Fruit fly (Drosophila melanogaster) whole organism, embryonic: ENCODE measurements around the gene Tgt.

Source experiments
- Awh ChIP-seq: fragments of 200-800 bp; sonication (Bioruptor generic); IDR thresholded peaks from 2 replicates; pipeline ENCODE4, ENCODE4 v1.3.6; 2022; ENCODE audit warnings: missing biosample characterization, missing genetic modification characterization
- CG10543 ChIP-seq: fragments of 200-800 bp; sonication (Bioruptor generic); optimal IDR thresholded peaks from 3 replicates; lab custom pipeline; 2017; ENCODE audit warnings: missing biosample characterization, mild to moderate bottlenecking, missing genetic modification characterization, moderate library complexity
- CG12104 ChIP-seq: fragments of 200-800 bp; sonication (Bioruptor generic); optimal IDR thresholded peaks from 3 replicates; lab custom pipeline; 2016; ENCODE audit warnings: missing biosample characterization, missing genetic modification characterization
- CG1233 ChIP-seq: fragments of 200-800 bp; sonication (Bioruptor generic); optimal IDR thresholded peaks from 4 replicates; lab custom pipeline; 2018; ENCODE audit warnings: missing biosample characterization, mild to moderate bottlenecking, missing genetic modification characterization
- CG14710 ChIP-seq: fragments of 200-800 bp; sonication (Bioruptor generic); optimal IDR thresholded peaks from 3 replicates; lab custom pipeline; 2019; ENCODE audit warnings: missing biosample characterization, mild to moderate bottlenecking, missing genetic modification characterization, moderate library complexity
- CG15696 ChIP-seq: fragments of 200-800 bp; sonication (Bioruptor generic); optimal IDR thresholded peaks from 2 replicates; lab custom pipeline; 2019; ENCODE audit warnings: missing biosample characterization, mild to moderate bottlenecking, missing genetic modification characterization, moderate library complexity
- CG17359 ChIP-seq: fragments of 200-800 bp; sonication (Bioruptor generic); optimal IDR thresholded peaks from 3 replicates; lab custom pipeline; 2018; ENCODE audit warnings: missing biosample characterization, mild to moderate bottlenecking, missing genetic modification characterization, moderate library complexity
- CG17802 ChIP-seq: fragments of 200-800 bp; sonication (Bioruptor generic); optimal IDR thresholded peaks from 2 replicates; lab custom pipeline; 2018; ENCODE audit warnings: missing biosample characterization, mild to moderate bottlenecking, missing genetic modification characterization, moderate library complexity
- CG1832 ChIP-seq: fragments of 200-800 bp; sonication (Bioruptor generic); optimal IDR thresholded peaks from 2 replicates; lab custom pipeline; 2017; ENCODE audit warnings: missing biosample characterization, mild to moderate bottlenecking, missing genetic modification characterization, inconsistent platforms
- CG2202 ChIP-seq: fragments of 200-800 bp; sonication (Bioruptor generic); optimal IDR thresholded peaks from 2 replicates; lab custom pipeline; 2018; ENCODE audit warnings: missing biosample characterization, mild to moderate bottlenecking, missing genetic modification characterization
- CG31441 ChIP-seq: fragments of 200-800 bp; sonication (Bioruptor generic); IDR thresholded peaks from 2 replicates; pipeline ENCODE4 v1.3.6; 2022; ENCODE audit warnings: missing biosample characterization, missing genetic modification characterization
- CG33213 ChIP-seq: fragments of 200-800 bp; sonication (Bioruptor generic); optimal IDR thresholded peaks from 3 replicates; lab custom pipeline; 2016; ENCODE audit warnings: missing biosample characterization, missing genetic modification characterization
- CG34224 ChIP-seq: fragments of 200-800 bp; sonication (Bioruptor generic); IDR thresholded peaks from 3 replicates; pipeline ENCODE4 v1.3.6; 2022; ENCODE audit warnings: missing biosample characterization, missing genetic modification characterization; ENCODE audit not compliant: partially characterized antibody
- CG3995 ChIP-seq: fragments of 200-800 bp; sonication (Bioruptor generic); optimal IDR thresholded peaks from 3 replicates; lab custom pipeline; 2016; ENCODE audit warnings: missing biosample characterization, missing genetic modification characterization
- CG4617 ChIP-seq: fragments of 200-800 bp; sonication (Bioruptor generic); optimal IDR thresholded peaks from 3 replicates; lab custom pipeline; 2016; ENCODE audit warnings: missing biosample characterization, missing genetic modification characterization, borderline replicate concordance
- CG6175 ChIP-seq: fragments of 200-800 bp; sonication (Bioruptor generic); IDR thresholded peaks from 3 replicates; pipeline ENCODE4 v1.3.6; 2022; ENCODE audit warnings: missing biosample characterization, missing genetic modification characterization
- CG6254 ChIP-seq: fragments of 200-800 bp; sonication (Bioruptor generic); optimal IDR thresholded peaks from 3 replicates; lab custom pipeline; 2017; ENCODE audit warnings: mild to moderate bottlenecking, missing biosample characterization, missing genetic modification reagents, missing genetic modification characterization
- CG6272 ChIP-seq: fragments of 200-800 bp; sonication (Bioruptor generic); IDR thresholded peaks from 2 replicates; pipeline ENCODE4 v1.3.6; 2022; ENCODE audit warnings: missing biosample characterization, missing genetic modification characterization
- CG6654 ChIP-seq: fragments of 200-800 bp; sonication (Bioruptor generic); optimal IDR thresholded peaks from 2 replicates; lab custom pipeline; 2017; ENCODE audit warnings: missing biosample characterization, mild to moderate bottlenecking, missing genetic modification characterization
- CG6683 ChIP-seq: fragments of 200-800 bp; sonication (Bioruptor generic); optimal IDR thresholded peaks from 2 replicates; lab custom pipeline; 2017; ENCODE audit warnings: missing biosample characterization, mild to moderate bottlenecking, missing genetic modification characterization, missing genetic modification reagents
- CG7745 ChIP-seq: fragments of 200-800 bp; sonication (Bioruptor generic); optimal IDR thresholded peaks from 2 replicates; lab custom pipeline; 2018; ENCODE audit warnings: missing biosample characterization, mild to moderate bottlenecking, missing genetic modification characterization, moderate library complexity
- CG8281 ChIP-seq: fragments of 200-800 bp; sonication (Bioruptor generic); optimal IDR thresholded peaks from 2 replicates; lab custom pipeline; 2018; ENCODE audit warnings: missing biosample characterization, mild to moderate bottlenecking, missing genetic modification characterization, moderate library complexity
- CG8765 ChIP-seq: fragments of 200-800 bp; sonication (Bioruptor generic); IDR thresholded peaks from 2 replicates; pipeline ENCODE4 v1.3.6; 2022; ENCODE audit warnings: missing biosample characterization, missing genetic modification characterization
- CG9932 ChIP-seq: fragments of 200-800 bp; sonication (Bioruptor generic); IDR thresholded peaks from 2 replicates; pipeline ENCODE4 v1.3.6; 2022; ENCODE audit warnings: missing biosample characterization, missing genetic modification characterization
- CTCF ChIP-seq: fragments of 200-800 bp; sonication (Bioruptor generic); optimal IDR thresholded peaks from 2 replicates; lab custom pipeline; 2017; ENCODE audit warnings: missing biosample characterization, mild to moderate bottlenecking, missing genetic modification characterization, moderate library complexity
- CoRest ChIP-seq: fragments of 200-800 bp; sonication (Bioruptor generic); optimal IDR thresholded peaks from 3 replicates; lab custom pipeline; 2018; ENCODE audit warnings: missing biosample characterization, mild to moderate bottlenecking, missing genetic modification characterization, moderate library complexity
- D19B ChIP-seq: fragments of 200-800 bp; sonication (Bioruptor generic); optimal IDR thresholded peaks from 2 replicates; lab custom pipeline; 2017; ENCODE audit warnings: missing biosample characterization, mild to moderate bottlenecking, missing genetic modification characterization
- GATAe ChIP-seq: fragments of 200-800 bp; sonication (Bioruptor generic); conservative IDR thresholded peaks from 2 replicates; pipeline ENCODE4 v1.3.6; 2022; ENCODE audit warnings: missing biosample characterization, missing genetic modification characterization
- Hey ChIP-seq: fragments of 200-800 bp; sonication (Bioruptor generic); optimal IDR thresholded peaks from 3 replicates; lab custom pipeline; 2018; ENCODE audit warnings: missing biosample characterization, mild to moderate bottlenecking, missing genetic modification characterization
- Hmr ChIP-seq: fragments of 200-800 bp; sonication (Bioruptor generic); optimal IDR thresholded peaks from 3 replicates; lab custom pipeline; 2017; ENCODE audit warnings: mild to moderate bottlenecking, missing biosample characterization, missing genetic modification reagents, missing genetic modification characterization
- Hr3 ChIP-seq: fragments of 200-800 bp; sonication (Bioruptor generic); optimal IDR thresholded peaks from 3 replicates; lab custom pipeline; 2016; ENCODE audit warnings: missing biosample characterization, missing genetic modification characterization
- Hr39 ChIP-seq: fragments of >200 bp; optimal IDR thresholded peaks from 2 replicates; lab custom pipeline; 2017
- Hsf ChIP-seq: fragments of 200-800 bp; sonication (Bioruptor generic); optimal IDR thresholded peaks from 3 replicates; lab custom pipeline; 2016; ENCODE audit warnings: missing biosample characterization, missing genetic modification characterization
- Jarid2 ChIP-seq: fragments of 200-800 bp; sonication (Bioruptor generic); optimal IDR thresholded peaks from 3 replicates; lab custom pipeline; 2017; ENCODE audit warnings: mild to moderate bottlenecking, missing biosample characterization, missing genetic modification reagents, missing genetic modification characterization
- Lim3 ChIP-seq: fragments of 200-800 bp; sonication (Bioruptor generic); IDR thresholded peaks from 2 replicates; pipeline ENCODE4 v1.3.6; 2022; ENCODE audit warnings: missing biosample characterization, missing genetic modification characterization
- Xrp1 ChIP-seq: fragments of 200-800 bp; sonication (Bioruptor generic); IDR thresholded peaks from 2 replicates; pipeline ENCODE4 v1.3.6; 2022; ENCODE audit warnings: missing biosample characterization, missing genetic modification characterization
- aop ChIP-seq: fragments of 200-800 bp; sonication (Bioruptor generic); IDR thresholded peaks from 2 replicates; pipeline ENCODE4 v1.3.6; 2022; ENCODE audit warnings: missing biosample characterization, missing genetic modification characterization
- az2 ChIP-seq: fragments of 200-800 bp; sonication (Bioruptor generic); optimal IDR thresholded peaks from 3 replicates; lab custom pipeline; 2016; ENCODE audit warnings: missing biosample characterization, missing genetic modification characterization
- bowl ChIP-seq: fragments of 200-800 bp; sonication (Bioruptor generic); IDR thresholded peaks from 2 replicates; pipeline ENCODE4 v1.3.6; 2022; ENCODE audit warnings: missing biosample characterization, missing genetic modification characterization
- bsh ChIP-seq, 2 experiments: fragments of 200-800 bp; sonication (Bioruptor generic); optimal IDR thresholded peaks; 2 replicates each; lab custom pipeline; 2017 to 2018; ENCODE audit warnings: mild to moderate bottlenecking in 2 of 2, missing biosample characterization in 2 of 2, missing genetic modification characterization in 2 of 2, moderate library complexity in 1 of 2
- da ChIP-seq: fragments of 200-800 bp; sonication (Bioruptor generic); optimal IDR thresholded peaks from 2 replicates; lab custom pipeline; 2016; ENCODE audit warnings: missing biosample characterization, missing genetic modification characterization
- inv ChIP-seq: fragments of 200-800 bp; sonication (Bioruptor generic); IDR thresholded peaks from 2 replicates; pipeline ENCODE4 v1.3.6; 2022; ENCODE audit warnings: missing biosample characterization, missing genetic modification characterization; ENCODE audit not compliant: partially characterized antibody
- kay ChIP-seq: fragments of 200-800 bp; sonication (Bioruptor generic); optimal IDR thresholded peaks from 2 replicates; lab custom pipeline; 2016; ENCODE audit warnings: missing biosample characterization, missing genetic modification characterization
- otp ChIP-seq: fragments of 200-800 bp; sonication (Bioruptor generic); IDR thresholded peaks from 3 replicates; pipeline ENCODE4, ENCODE4 v1.3.6; 2022; ENCODE audit warnings: missing biosample characterization, missing genetic modification characterization
- pfk ChIP-seq: fragments of 200-800 bp; sonication (Bioruptor generic); optimal IDR thresholded peaks from 2 replicates; lab custom pipeline; 2018; ENCODE audit warnings: missing biosample characterization, mild to moderate bottlenecking, missing genetic modification characterization, moderate library complexity
- sisA ChIP-seq: fragments of 200-800 bp; sonication (Bioruptor generic); IDR thresholded peaks from 2 replicates; pipeline ENCODE4 v1.3.6; 2022; ENCODE audit warnings: missing biosample characterization, missing genetic modification characterization
- so ChIP-seq: fragments of 200-800 bp; sonication (Bioruptor generic); IDR thresholded peaks from 3 replicates; pipeline ENCODE4 v1.3.6; 2022; ENCODE audit warnings: missing biosample characterization, missing genetic modification characterization
- stc ChIP-seq: fragments of 200-800 bp; sonication (Bioruptor generic); IDR thresholded peaks from 2 replicates; pipeline ENCODE4 v1.3.6; 2022; ENCODE audit warnings: missing biosample characterization, missing genetic modification characterization
- unc-4 ChIP-seq: fragments of 200-800 bp; sonication (Bioruptor generic); IDR thresholded peaks from 2 replicates; pipeline ENCODE4 v1.3.6; 2022; ENCODE audit warnings: missing biosample characterization, missing genetic modification characterization; ENCODE audit not compliant: partially characterized antibody

The Tgt gene

DNA sequence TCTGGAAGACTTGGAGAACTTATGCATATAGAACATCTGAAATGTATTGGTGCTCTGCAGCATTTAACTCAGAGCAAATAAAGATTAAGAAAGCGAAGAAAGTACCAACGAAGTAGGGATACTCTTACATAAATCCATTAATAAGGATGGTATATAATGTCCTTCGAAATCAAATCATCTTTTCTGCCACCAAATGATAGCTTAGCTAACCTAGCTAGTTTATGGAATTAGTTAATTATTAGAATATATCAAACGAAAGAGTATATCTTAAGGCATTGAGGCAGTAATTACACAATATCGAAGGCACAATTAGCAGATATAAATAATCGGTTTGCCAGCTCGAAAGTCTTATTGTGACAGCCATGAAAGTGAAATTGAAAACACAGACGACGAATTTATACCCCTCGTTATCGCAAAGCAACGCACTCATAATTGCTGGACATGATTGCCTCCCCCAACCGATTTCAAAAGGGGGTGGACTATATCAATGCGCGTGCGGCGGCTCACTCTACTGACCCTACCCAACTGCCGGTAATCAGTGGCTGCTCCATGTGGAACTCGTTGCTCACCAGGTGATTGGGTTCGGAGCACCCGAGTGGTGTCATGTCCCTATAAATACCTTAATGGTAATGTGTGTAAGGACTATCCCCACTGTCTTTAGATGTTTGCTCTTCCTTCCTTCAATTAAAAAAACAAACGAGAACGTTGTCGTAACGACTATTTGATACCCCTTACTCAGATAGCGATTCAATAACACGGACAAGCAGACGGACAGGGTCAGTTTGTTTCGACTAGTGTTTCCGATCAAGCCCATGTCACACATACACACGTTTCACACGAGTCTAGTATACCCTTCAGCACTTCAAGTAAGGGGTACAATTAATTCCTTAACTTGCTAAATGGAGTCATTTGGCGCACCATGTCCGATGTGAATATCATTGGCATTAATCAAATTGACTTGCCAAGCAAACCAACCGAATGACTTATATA lies 39.2 kb upstream of the Tgt start (continued):
- TF ChIP-seq Hr3 (GFP tag; lab: Kevin White, UChicago) (peak; percentile 39), inv (GFP tag; lab: Robert Waterston, UW) (no peak), kay (GFP tag; lab: Kevin White, UChicago) (no peak), CG8765 (GFP tag; lab: Robert Waterston, UW) (no peak), bsh (GFP tag; optimal IDR thresholded peaks at IDR 0.05; lab: Kevin White, UChicago) (peak; percentile 7 to 71), CG15696 (no peak), CG14710 (peak; percentile 38), CG1233 (GFP tag; lab: Kevin White, UChicago) (peak; percentile 43), sisA (GFP tag; lab: Robert Waterston, UW) (peak; percentile 47), CG3995 (no peak), CG1832 (no peak), CG6272 (no peak), CG9932 (GFP tag; lab: Robert Waterston, UW) (no peak), aop (GFP tag; lab: Robert Waterston, UW) (no peak), CG6654 (GFP tag; lab: Kevin White, UChicago) (peak; percentile 4), so (GFP tag; lab: Robert Waterston, UW) (no peak), Hmr (GFP tag; lab: Kevin White, UChicago) (peak; percentile 53), Jarid2 (GFP tag; lab: Kevin White, UChicago) (no peak), Lim3 (no peak), az2 (GFP tag; lab: Kevin White, UChicago) (peak; percentile 39), D19B (GFP tag; lab: Kevin White, UChicago) (peak; percentile 69), Awh (no peak), CG17359 (tag; lab: Kevin White, UChicago) (peak; percentile 71), CG17802 (tag; lab: Kevin White, UChicago) (peak; percentile 7), Hr39 (no peak), unc-4 (no peak), CG33213 (no peak), CG7745 (tag; lab: Kevin White, UChicago) (no peak), CG6683 (no peak), da (GFP tag; lab: Kevin White, UChicago) (no peak), CG6254 (GFP tag; lab: Kevin White, UChicago) (peak; percentile 21), CG10543 (no peak), GATAe (GFP tag; lab: Robert Waterston, UW) (no peak), CG34224 (GFP tag; lab: Robert Waterston, UW) (no peak), Hsf (GFP tag; lab: Kevin White, UChicago) (peak; percentile 59), CTCF (peak; percentile 16), CG2202 (tag; lab: Kevin White, UChicago) (peak; percentile 51), stc (GFP tag; lab: Robert Waterston, UW) (peak; percentile 23; the same call in 1 of the 2 replicates), otp (GFP tag; lab: Robert Waterston, UW) (no peak), bowl (GFP tag; lab: Robert Waterston, UW) (no peak), CG31441 (GFP tag; lab: Robert Waterston, UW) (peak; percentile 47), Xrp1 (GFP tag; lab: Robert Waterston, UW) (peak; percentile 63), CG4617 (GFP tag; lab: Kevin White, UChicago) (no peak), pfk (no peak), CG8281 (peak; percentile 0), CG12104 (GFP tag; lab: Kevin White, UChicago) (no peak), Hey (tag; lab: Kevin White, UChicago) (no peak), CoRest (tag; lab: Kevin White, UChicago) (peak; percentile 60), CG6175 (no peak)
